Fruit fly (Drosophila melanogaster) whole organism, adult: Measurements from ENCODE around the gene CG9953.
A peak's percentile ranks its signal among the peaks of the same experiment; 100 is the strongest.

ENCODE experiments used
- CG11617 ChIP-seq: fragments of 200-800 bp; sonication (Bioruptor generic); optimal IDR thresholded peaks from 2 replicates; lab custom pipeline; 2017; ENCODE audit warnings: mild to moderate bottlenecking, missing biosample characterization, missing genetic modification reagents, missing genetic modification characterization
- CG12768 ChIP-seq: fragments of 200-800 bp; sonication (Bioruptor generic); optimal IDR thresholded peaks from 2 replicates; lab custom pipeline; 2017; ENCODE audit warnings: missing biosample characterization, missing genetic modification characterization, mild to moderate bottlenecking, moderate library complexity, missing genetic modification reagents
- CG14711 ChIP-seq: fragments of 200-800 bp; sonication (Bioruptor generic); optimal IDR thresholded peaks from 2 replicates; lab custom pipeline; 2018; ENCODE audit warnings: missing biosample characterization, mild to moderate bottlenecking, missing genetic modification characterization, moderate library complexity
- CG1620 ChIP-seq: fragments of 200-800 bp; sonication (Bioruptor generic); optimal IDR thresholded peaks from 2 replicates; lab custom pipeline; 2016; ENCODE audit warnings: missing biosample characterization, missing genetic modification characterization
- CG33017 ChIP-seq: fragments of 200-800 bp; sonication (Bioruptor generic); optimal IDR thresholded peaks from 2 replicates; lab custom pipeline; 2018; ENCODE audit warnings: missing biosample characterization, mild to moderate bottlenecking, missing genetic modification characterization, moderate library complexity
- CG5204 ChIP-seq: fragments of 200-800 bp; sonication (Bioruptor generic); optimal IDR thresholded peaks from 2 replicates; lab custom pipeline; 2016; ENCODE audit warnings: missing biosample characterization, missing genetic modification characterization
- CG7045 ChIP-seq: fragments of 200-800 bp; sonication (Bioruptor generic); optimal IDR thresholded peaks from 2 replicates; lab custom pipeline; 2017; ENCODE audit warnings: missing biosample characterization, mild to moderate bottlenecking, missing genetic modification characterization
- CG7101 ChIP-seq: fragments of 200-800 bp; sonication (Bioruptor generic); optimal IDR thresholded peaks from 2 replicates; lab custom pipeline; 2018; ENCODE audit warnings: missing biosample characterization, mild to moderate bottlenecking, missing genetic modification characterization, moderate library complexity
- Clk ChIP-seq: fragments of 200-800 bp; sonication (Bioruptor generic); optimal IDR thresholded peaks from 2 replicates; lab custom pipeline; 2017; ENCODE audit warnings: missing biosample characterization, missing genetic modification characterization
- Crg-1 ChIP-seq: fragments of 200-800 bp; sonication (Bioruptor generic); optimal IDR thresholded peaks from 2 replicates; lab custom pipeline; 2016; ENCODE audit warnings: missing biosample characterization, missing genetic modification characterization
- Hr96 ChIP-seq: fragments of 200-800 bp; sonication (Bioruptor generic); optimal IDR thresholded peaks from 2 replicates; lab custom pipeline; 2016; ENCODE audit warnings: missing biosample characterization, missing genetic modification characterization
- Mnt ChIP-seq: fragments of 200-800 bp; sonication (Bioruptor generic); optimal IDR thresholded peaks from 2 replicates; lab custom pipeline; 2016; ENCODE audit warnings: missing biosample characterization, mild to moderate bottlenecking, missing genetic modification characterization
- bab1 ChIP-seq: fragments of 200-800 bp; sonication (Bioruptor generic); optimal IDR thresholded peaks from 3 replicates; lab custom pipeline; 2019; ENCODE audit warnings: missing biosample characterization, mild to moderate bottlenecking, missing genetic modification characterization, moderate library complexity
- cic ChIP-seq: fragments of 200-800 bp; sonication (Bioruptor generic); optimal IDR thresholded peaks from 2 replicates; lab custom pipeline; 2017; ENCODE audit warnings: missing biosample characterization, mild to moderate bottlenecking, missing genetic modification characterization, moderate library complexity
- cnc ChIP-seq, 2 experiments: fragments of >200 bp; optimal IDR thresholded peaks; 2 replicates each; lab custom pipeline; 2017
- kay ChIP-seq: fragments of 200-800 bp; sonication (Bioruptor generic); peaks from one replicate; lab custom pipeline; 2016; ENCODE audit warnings: missing biosample characterization, missing genetic modification characterization, borderline replicate concordance
- ovo ChIP-seq: fragments of 200-800 bp; sonication (Bioruptor generic); optimal IDR thresholded peaks from 2 replicates; lab custom pipeline; 2016; ENCODE audit warnings: missing biosample characterization, missing genetic modification characterization
- pad ChIP-seq: fragments of 200-800 bp; sonication (Bioruptor generic); optimal IDR thresholded peaks from 3 replicates; lab custom pipeline; 2017; ENCODE audit warnings: missing biosample characterization, missing genetic modification characterization, mild to moderate bottlenecking, moderate library complexity, missing genetic modification reagents
- tj ChIP-seq: fragments of 200-800 bp; sonication (Bioruptor generic); optimal IDR thresholded peaks from 3 replicates; lab custom pipeline; 2017; ENCODE audit warnings: missing biosample characterization, mild to moderate bottlenecking, missing genetic modification characterization, moderate library complexity
- toe ChIP-seq: fragments of 200-800 bp; sonication (Bioruptor generic); optimal IDR thresholded peaks from 2 replicates; lab custom pipeline; 2016; ENCODE audit warnings: missing biosample characterization, missing genetic modification characterization

Gene CG9953

dm6 chr3L:6968961-6969814 is at the start of gene CG9953, which contains the start of gene Mis12:
Gene CG9953, plus strand, starts transcription at chr3L:6969658.
Gene Mis12, minus strand, starts transcription at chr3L:6969048.
- TF ChIP-seq Hr96 (peak; percentile 34), CG5204 (GFP tag; lab: Kevin White, UChicago) (peak; percentile 65), CG33017 (tag; lab: Kevin White, UChicago) (peak; percentile 63), CG14711 (tag; lab: Kevin White, UChicago) (peak; percentile 27), cnc (optimal IDR thresholded peaks at IDR 0.05; lab: Kevin White, UChicago) (no peak), CG7045 (GFP tag; lab: Kevin White, UChicago) (no peak), ovo (GFP tag; lab: Kevin White, UChicago) (peak; percentile 94), pad (GFP tag; lab: Kevin White, UChicago) (peak; percentile 97), cic (GFP tag; lab: Kevin White, UChicago) (peak; percentile 45), tj (GFP tag; lab: Kevin White, UChicago) (peak; percentile 52), bab1 (GFP tag; lab: Kevin White, UChicago) (peak; percentile 6), toe (GFP tag; lab: Kevin White, UChicago) (peak; percentile 29), Mnt (GFP tag; lab: Kevin White, UChicago) (peak; percentile 29), kay (GFP tag; lab: Kevin White, UChicago) (peak; percentile 81), CG7101 (tag; lab: Kevin White, UChicago) (peak; percentile 47), Crg-1 (GFP tag; lab: Kevin White, UChicago) (no peak), CG12768 (GFP tag; lab: Kevin White, UChicago) (peak; percentile 56), CG11617 (GFP tag; lab: Kevin White, UChicago) (peak; percentile 64), Clk (GFP tag; lab: Kevin White, UChicago) (no peak), CG1620 (GFP tag; lab: Kevin White, UChicago) (peak; percentile 17)

- TF ChIP-seq CG11617 (GFP tag; lab: Kevin White, UChicago) (no peak), Mnt (GFP tag; lab: Kevin White, UChicago) (no peak)
Measured at dm6 chr3L:6925843-6926242, 43.6 kb upstream of the CG9953 start.

dm6 chr3L:6931850-6932249 is 37.6 kb upstream of the CG9953 start, which contains the start of gene CG45413:
Gene CG45413, minus strand, starts transcription at chr3L:6931950.
- TF ChIP-seq bab1 (GFP tag; lab: Kevin White, UChicago) = no peak
- TF ChIP-seq CG14711 (tag; lab: Kevin White, UChicago) = no peak
- no peak for TF ChIP-seq pad (GFP tag; lab: Kevin White, UChicago)
- TF ChIP-seq CG1620 (GFP tag; lab: Kevin White, UChicago) = no peak
- no peak for TF ChIP-seq CG7101 (tag; lab: Kevin White, UChicago)

DNA sequence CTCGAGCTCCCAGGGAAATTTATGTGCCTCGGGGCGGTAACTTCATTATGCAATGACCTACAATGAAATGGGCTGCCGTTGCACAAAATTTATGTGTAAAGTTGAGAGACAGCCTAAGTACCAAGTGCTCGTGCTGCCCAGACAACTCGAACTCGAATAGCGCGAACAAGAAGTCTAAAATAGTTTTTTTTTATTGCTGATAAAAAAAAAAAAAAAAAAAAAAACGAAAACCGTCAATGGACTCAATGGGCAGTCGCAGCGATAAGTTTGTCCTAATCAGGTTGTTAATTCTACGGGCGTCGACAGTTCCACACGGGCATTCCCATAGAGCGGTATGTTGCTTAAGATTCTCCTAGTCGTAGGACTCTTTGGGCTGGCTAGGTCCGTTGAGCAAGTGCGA is 36.8 kb upstream of the CG9953 start, which contains the start of gene CG14820:
Gene CG14820, plus strand, starts transcription at position 301 of the 400 bp plus-strand sequence.
- TF ChIP-seq Mnt (GFP tag; lab: Kevin White, UChicago) (no peak), Crg-1 (GFP tag; lab: Kevin White, UChicago) (no peak), CG11617 (GFP tag; lab: Kevin White, UChicago) (peak; percentile 6), CG7101 (tag; lab: Kevin White, UChicago) (no peak), CG5204 (GFP tag; lab: Kevin White, UChicago) (no peak), CG12768 (GFP tag; lab: Kevin White, UChicago) (no peak), cnc (optimal IDR thresholded peaks at IDR 0.05; lab: Kevin White, UChicago) (no peak), CG14711 (tag; lab: Kevin White, UChicago) (no peak)

dm6 chr3L:6934799-6935318 is 34.6 kb upstream of the CG9953 start:
- TF ChIP-seq CG11617 (GFP tag; lab: Kevin White, UChicago) (no peak), CG14711 (tag; lab: Kevin White, UChicago) (no peak), ovo (GFP tag; lab: Kevin White, UChicago) (no peak), pad (GFP tag; lab: Kevin White, UChicago) (no peak), CG7045 (GFP tag; lab: Kevin White, UChicago) (no peak), Hr96 (no peak), kay (GFP tag; lab: Kevin White, UChicago) (no peak), CG7101 (tag; lab: Kevin White, UChicago) (no peak), Clk (GFP tag; lab: Kevin White, UChicago) (no peak), cnc (optimal IDR thresholded peaks at IDR 0.05; lab: Kevin White, UChicago) (no peak), bab1 (GFP tag; lab: Kevin White, UChicago) (no peak), CG12768 (GFP tag; lab: Kevin White, UChicago) (no peak)
